Worm (Caenorhabditis elegans) whole organism, mixed stage, embryonic: ENCODE measurements around the gene str-264.

Experiments used
- blmp-1 ChIP-seq: fragments of 150-350 bp; optimal IDR thresholded peaks from 2 replicates; lab custom pipeline; 2014; ENCODE audit warnings: missing biosample characterization, missing genetic modification characterization
- elt-1 ChIP-seq: sonication (generic microtip); optimal IDR thresholded peaks from 2 replicates; lab custom pipeline; 2017; ENCODE audit warnings: missing genetic modification characterization, mild to moderate bottlenecking, missing compliant biosample characterization, antibody characterized with exemption, moderate library complexity, borderline replicate concordance; ENCODE audit not compliant: insufficient read depth
- lin-13 ChIP-seq: fragments of 150-350 bp; optimal IDR thresholded peaks from 2 replicates; lab custom pipeline; 2014; ENCODE audit warnings: missing biosample characterization, missing genetic modification characterization
- pha-4 ChIP-seq: fragments of 150-350 bp; optimal IDR thresholded peaks from 2 replicates; lab custom pipeline; 2018; ENCODE audit warnings: missing biosample characterization, missing genetic modification reagents, missing genetic modification characterization
- tbx-8 ChIP-seq: fragments of 200-800 bp; sonication (Bioruptor generic); optimal IDR thresholded peaks from 2 replicates; lab custom pipeline; 2018; ENCODE audit warnings: mild to moderate bottlenecking, missing genetic modification characterization, moderate library complexity, missing compliant biosample characterization
- ztf-11 ChIP-seq: fragments of 150-350 bp; optimal IDR thresholded peaks from 2 replicates; lab custom pipeline; 2014; ENCODE audit warnings: missing biosample characterization, missing genetic modification characterization

ce11 chrV:15479107-15479506 lies 13.3 kb downstream of the str-264 start:
- TF ChIP-seq pha-4, result no peak
- TF ChIP-seq blmp-1, result no peak
- no peak for TF ChIP-seq ztf-11 (tag; lab: Kevin White, UChicago)
- TF ChIP-seq tbx-8 (GFP tag; lab: Kevin White, UChicago), result no peak
- TF ChIP-seq lin-13 (tag; lab: Kevin White, UChicago), result no peak
- TF ChIP-seq elt-1 (tag; lab: Kevin White, UChicago), result no peak
